Fruit fly (Drosophila melanogaster) whole organism, embryonic: ENCODE results near the gene Bacc.

Experiments used
- B-H1 ChIP-seq: fragments of 200-800 bp; sonication (Bioruptor generic); IDR thresholded peaks from 3 replicates; pipeline ENCODE4 v1.3.6; 2022; ENCODE audit warnings: missing biosample characterization, missing genetic modification characterization
- BEAF-32 ChIP-seq: fragments of 200-800 bp; sonication (Bioruptor generic); optimal IDR thresholded peaks from 3 replicates; lab custom pipeline; 2017; ENCODE audit warnings: missing biosample characterization, missing genetic modification characterization, mild to moderate bottlenecking, moderate library complexity, missing genetic modification reagents
- CG1024 ChIP-seq: fragments of 200-800 bp; sonication (Bioruptor generic); IDR thresholded peaks from 2 replicates; pipeline ENCODE4 v1.3.6; 2022; ENCODE audit warnings: missing biosample characterization, missing genetic modification characterization
- CG10321 ChIP-seq: fragments of 200-800 bp; sonication (Bioruptor generic); IDR thresholded peaks from 2 replicates; pipeline ENCODE4 v1.3.6; 2022; ENCODE audit warnings: missing biosample characterization, missing genetic modification characterization
- CG10654 ChIP-seq: fragments of 200-800 bp; sonication (Bioruptor generic); optimal IDR thresholded peaks from 2 replicates; lab custom pipeline; 2016; ENCODE audit warnings: missing biosample characterization, missing genetic modification characterization
- CG10979 ChIP-seq: fragments of 200-800 bp; sonication (Bioruptor generic); optimal IDR thresholded peaks from 2 replicates; lab custom pipeline; 2018; ENCODE audit warnings: missing biosample characterization, mild to moderate bottlenecking, missing genetic modification characterization, moderate library complexity
- CG11723 ChIP-seq: fragments of 200-800 bp; sonication (Bioruptor generic); optimal IDR thresholded peaks from 2 replicates; lab custom pipeline; 2017; ENCODE audit warnings: missing biosample characterization, mild to moderate bottlenecking, missing genetic modification characterization
- CG1233 ChIP-seq: fragments of 200-800 bp; sonication (Bioruptor generic); optimal IDR thresholded peaks from 4 replicates; lab custom pipeline; 2018; ENCODE audit warnings: missing biosample characterization, mild to moderate bottlenecking, missing genetic modification characterization
- CG12391 ChIP-seq: fragments of 200-800 bp; sonication (Bioruptor generic); optimal IDR thresholded peaks from 3 replicates; lab custom pipeline; 2018; ENCODE audit warnings: missing biosample characterization, mild to moderate bottlenecking, missing genetic modification characterization, moderate library complexity
- CG18599 ChIP-seq: fragments of 200-800 bp; sonication (Bioruptor generic); optimal IDR thresholded peaks from 3 replicates; lab custom pipeline; 2017; ENCODE audit warnings: missing biosample characterization, missing genetic modification characterization, mild to moderate bottlenecking, moderate library complexity, missing genetic modification reagents
- CG3163 ChIP-seq: fragments of 200-800 bp; sonication (Bioruptor generic); optimal IDR thresholded peaks from 3 replicates; lab custom pipeline; 2016; ENCODE audit warnings: missing biosample characterization, missing genetic modification characterization
- CG5180 ChIP-seq: fragments of 200-800 bp; sonication (Bioruptor generic); optimal IDR thresholded peaks from 3 replicates; lab custom pipeline; 2017; ENCODE audit warnings: missing biosample characterization, missing genetic modification characterization, mild to moderate bottlenecking, moderate library complexity, missing genetic modification reagents
- CG8388 ChIP-seq: fragments of 200-800 bp; sonication (Bioruptor generic); optimal IDR thresholded peaks from 2 replicates; lab custom pipeline; 2019; ENCODE audit warnings: missing biosample characterization, mild to moderate bottlenecking, missing genetic modification characterization, moderate library complexity
- CG9609 ChIP-seq: fragments of 200-800 bp; sonication (Bioruptor generic); optimal IDR thresholded peaks from 3 replicates; lab custom pipeline; 2016; ENCODE audit warnings: missing biosample characterization, missing genetic modification characterization
- CrebB ChIP-seq: fragments of 200-800 bp; sonication (Bioruptor generic); optimal IDR thresholded peaks from 3 replicates; lab custom pipeline; 2018; ENCODE audit warnings: missing biosample characterization, mild to moderate bottlenecking, missing genetic modification characterization
- Hey ChIP-seq: fragments of 200-800 bp; sonication (Bioruptor generic); optimal IDR thresholded peaks from 3 replicates; lab custom pipeline; 2018; ENCODE audit warnings: missing biosample characterization, mild to moderate bottlenecking, missing genetic modification characterization
- HmgD ChIP-seq: fragments of 200-800 bp; sonication (Bioruptor generic); optimal IDR thresholded peaks from 3 replicates; lab custom pipeline; 2016; ENCODE audit warnings: missing biosample characterization, missing genetic modification characterization
- Hmr ChIP-seq: fragments of 200-800 bp; sonication (Bioruptor generic); optimal IDR thresholded peaks from 3 replicates; lab custom pipeline; 2017; ENCODE audit warnings: mild to moderate bottlenecking, missing biosample characterization, missing genetic modification reagents, missing genetic modification characterization
- Kr ChIP-seq: fragments of 200-800 bp; sonication (Bioruptor generic); optimal IDR thresholded peaks from 2 replicates; lab custom pipeline; 2017; ENCODE audit warnings: missing biosample characterization, mild to moderate bottlenecking, missing genetic modification characterization
- Lhr ChIP-seq: fragments of 200-800 bp; sonication (Bioruptor generic); optimal IDR thresholded peaks from 3 replicates; lab custom pipeline; 2017; ENCODE audit warnings: mild to moderate bottlenecking, missing biosample characterization, missing genetic modification reagents, missing genetic modification characterization
- MBD-R2 ChIP-seq: fragments of 200-800 bp; sonication (Bioruptor generic); IDR thresholded peaks from 2 replicates; pipeline ENCODE4 v1.3.6; 2022; ENCODE audit warnings: missing biosample characterization, missing genetic modification characterization
- MTF-1 ChIP-seq: fragments of 200-800 bp; sonication (Bioruptor generic); optimal IDR thresholded peaks from 2 replicates; lab custom pipeline; 2018; ENCODE audit warnings: missing biosample characterization, mild to moderate bottlenecking, missing genetic modification characterization, borderline replicate concordance
- Max ChIP-seq: fragments of 200-800 bp; sonication (Bioruptor generic); optimal IDR thresholded peaks from 2 replicates; lab custom pipeline; 2016; ENCODE audit warnings: missing biosample characterization, mild to moderate bottlenecking, missing genetic modification characterization
- NC2α ChIP-seq: fragments of 200-800 bp; sonication (Bioruptor generic); optimal IDR thresholded peaks from 2 replicates; lab custom pipeline; 2016; ENCODE audit warnings: missing biosample characterization, missing genetic modification characterization
- Neu2 ChIP-seq: fragments of 200-800 bp; sonication (Bioruptor generic); optimal IDR thresholded peaks from 3 replicates; lab custom pipeline; 2016; ENCODE audit warnings: missing biosample characterization, missing genetic modification characterization, borderline replicate concordance
- Nf-YB ChIP-seq: fragments of 200-800 bp; sonication (Bioruptor generic); optimal IDR thresholded peaks from 3 replicates; lab custom pipeline; 2019; ENCODE audit warnings: missing biosample characterization, mild to moderate bottlenecking, missing genetic modification characterization, moderate library complexity
- Sox100B ChIP-seq: fragments of 200-800 bp; sonication (Bioruptor generic); optimal IDR thresholded peaks from 3 replicates; lab custom pipeline; 2018; ENCODE audit warnings: missing biosample characterization, mild to moderate bottlenecking, missing genetic modification characterization
- bowl ChIP-seq: fragments of 200-800 bp; sonication (Bioruptor generic); IDR thresholded peaks from 2 replicates; pipeline ENCODE4 v1.3.6; 2022; ENCODE audit warnings: missing biosample characterization, missing genetic modification characterization
- br ChIP-seq: fragments of >200 bp; optimal IDR thresholded peaks from 2 replicates; lab custom pipeline; 2017
- cato ChIP-seq: fragments of 200-800 bp; sonication (Bioruptor generic); optimal IDR thresholded peaks from 2 replicates; lab custom pipeline; 2016; ENCODE audit warnings: missing biosample characterization, missing genetic modification characterization, borderline replicate concordance
- chif ChIP-seq, 2 experiments: fragments of 200-800 bp; sonication (Bioruptor generic); optimal IDR thresholded peaks; 3 replicates each; lab custom pipeline; 2016; ENCODE audit warnings: missing biosample characterization in 2 of 2, missing genetic modification characterization in 2 of 2
- chm ChIP-seq: fragments of 200-800 bp; sonication (Bioruptor generic); IDR thresholded peaks from 2 replicates; pipeline ENCODE4 v1.3.6; 2022; ENCODE audit warnings: missing biosample characterization, missing genetic modification characterization
- chn ChIP-seq: fragments of 200-800 bp; sonication (Bioruptor generic); optimal IDR thresholded peaks from 2 replicates; lab custom pipeline; 2016; ENCODE audit warnings: missing biosample characterization, missing genetic modification characterization
- ci ChIP-seq: fragments of 200-800 bp; sonication (Bioruptor generic); IDR thresholded peaks from 3 replicates; pipeline ENCODE4 v1.3.6; 2022; ENCODE audit warnings: missing biosample characterization, missing genetic modification characterization
- dmrt99B ChIP-seq: fragments of 200-800 bp; sonication (Bioruptor generic); optimal IDR thresholded peaks from 2 replicates; lab custom pipeline; 2018; ENCODE audit warnings: missing biosample characterization, mild to moderate bottlenecking, missing genetic modification characterization, moderate library complexity
- ems ChIP-seq: fragments of 200-800 bp; sonication (Bioruptor generic); optimal IDR thresholded peaks from 3 replicates; lab custom pipeline; 2016; ENCODE audit warnings: missing biosample characterization, missing genetic modification characterization
- eyg ChIP-seq: fragments of 200-800 bp; sonication (Bioruptor generic); optimal IDR thresholded peaks from 3 replicates; lab custom pipeline; 2016; ENCODE audit warnings: missing biosample characterization, missing genetic modification characterization
- fru ChIP-seq: fragments of >200 bp; optimal IDR thresholded peaks from 2 replicates; lab custom pipeline; 2017
- hkb ChIP-seq, 2 experiments: fragments of 200-800 bp in 1 of 2; fragments of >200 bp in 1 of 2; sonication (Bioruptor generic) in 1 of 2; IDR thresholded peaks in 1 of 2; optimal IDR thresholded peaks in 1 of 2; 2 replicates each; pipeline versions ENCODE4 v1.3.6 to Lab custom; 2017 to 2022; ENCODE audit warnings: missing biosample characterization in 1 of 2, missing genetic modification characterization in 1 of 2
- ind ChIP-seq: fragments of 200-800 bp; sonication (Bioruptor generic); optimal IDR thresholded peaks from 3 replicates; lab custom pipeline; 2016; ENCODE audit warnings: missing biosample characterization, missing genetic modification characterization
- jigr1 ChIP-seq: fragments of 200-800 bp; sonication (Bioruptor generic); IDR thresholded peaks from 3 replicates; pipeline ENCODE4 v1.3.6; 2022; ENCODE audit warnings: missing biosample characterization, missing genetic modification characterization
- lola ChIP-seq, 3 experiments: fragments of >200 bp in 2 of 3; fragments of 200-800 bp in 1 of 3; sonication (Bioruptor generic) in 1 of 3; optimal IDR thresholded peaks; 2 replicates each; lab custom pipeline; 2017 to 2019; ENCODE audit warnings: missing biosample characterization in 3 of 3, missing genetic modification characterization in 3 of 3, mild to moderate bottlenecking in 1 of 3, moderate library complexity in 1 of 3
- lov ChIP-seq, 2 experiments: fragments of 200-800 bp in 1 of 2; fragments of >200 bp in 1 of 2; sonication (Bioruptor generic) in 1 of 2; IDR thresholded peaks in 1 of 2; optimal IDR thresholded peaks in 1 of 2; 2 replicates in 1 of 2; 3 replicates in 1 of 2; pipeline versions ENCODE4 v1.3.6 to Lab custom; 2017 to 2022; ENCODE audit warnings: missing biosample characterization in 1 of 2, missing genetic modification characterization in 1 of 2
- pros ChIP-seq: fragments of 200-800 bp; sonication (Bioruptor generic); optimal IDR thresholded peaks from 3 replicates; lab custom pipeline; 2019; ENCODE audit warnings: missing biosample characterization, mild to moderate bottlenecking, missing genetic modification characterization, moderate library complexity
- repo ChIP-seq: fragments of 200-800 bp; sonication (Bioruptor generic); optimal IDR thresholded peaks from 2 replicates; lab custom pipeline; 2016; ENCODE audit warnings: missing biosample characterization, missing genetic modification characterization
- sc ChIP-seq, 3 experiments: fragments of >200 bp in 2 of 3; fragments of 200-800 bp in 1 of 3; sonication (Bioruptor generic) in 1 of 3; optimal IDR thresholded peaks; 2 replicates in 2 of 3; 3 replicates in 1 of 3; lab custom pipeline; 2017; ENCODE audit warnings: mild to moderate bottlenecking in 1 of 3, missing biosample characterization in 1 of 3, missing genetic modification characterization in 1 of 3, missing genetic modification reagents in 1 of 3
- wdn ChIP-seq: fragments of 200-800 bp; sonication (Bioruptor generic); IDR thresholded peaks from 2 replicates; pipeline ENCODE4 v1.3.6; 2022; ENCODE audit warnings: missing biosample characterization, missing genetic modification characterization
- z ChIP-seq: fragments of 200-800 bp; sonication (Bioruptor generic); IDR thresholded peaks from 3 replicates; pipeline ENCODE4 v1.3.6; 2022; ENCODE audit warnings: missing biosample characterization, missing genetic modification characterization

Bacc gene

DNA sequence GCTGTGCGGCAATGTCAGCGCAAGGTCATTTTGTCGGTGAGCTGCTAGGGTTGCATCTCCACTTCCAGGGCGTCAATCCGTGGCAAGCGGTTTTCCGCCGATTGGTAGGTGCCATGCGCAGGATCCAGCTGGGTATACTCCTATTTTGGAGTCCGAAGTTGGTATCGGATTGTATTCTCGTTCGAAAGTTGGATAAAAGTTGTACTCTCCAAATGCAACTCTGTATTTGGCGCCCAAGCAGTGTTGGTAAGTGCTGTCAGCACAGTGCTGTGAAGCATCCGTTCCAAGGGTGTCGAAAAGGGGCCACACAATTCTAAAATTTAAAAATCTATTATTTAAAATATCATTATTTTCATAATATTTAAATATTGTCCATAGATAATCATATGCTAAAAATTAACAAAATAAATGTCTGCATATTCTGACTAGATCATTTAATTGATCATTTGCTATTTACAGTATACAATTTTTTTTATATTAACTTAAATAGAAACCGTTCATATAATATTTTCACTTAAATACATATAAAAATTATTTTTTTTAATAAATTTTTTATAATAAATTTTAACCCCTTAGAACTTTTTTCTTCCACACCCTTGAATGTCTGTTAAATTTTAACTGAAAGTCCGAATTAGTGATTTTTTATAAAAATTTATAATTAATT is 3.6 kb upstream of the Bacc start (continued):
- peak; percentile 95 for TF ChIP-seq MBD-R2 (GFP tag; lab: Robert Waterston, UW)
- no peak for TF ChIP-seq Hey (tag; lab: Kevin White, UChicago)
- TF ChIP-seq CG8388 = peak; percentile 87
- TF ChIP-seq cato (GFP tag; lab: Kevin White, UChicago) = peak; percentile 63
- peak; percentile 81 for TF ChIP-seq CG10979 (tag; lab: Kevin White, UChicago)
- peak; percentile 42 for TF ChIP-seq CG10321 (GFP tag; lab: Robert Waterston, UW)
- peak; percentile 66 for TF ChIP-seq dmrt99B (tag; lab: Kevin White, UChicago)
- peak; percentile 81 for TF ChIP-seq ems (GFP tag; lab: Kevin White, UChicago)
- peak; percentile 82 for TF ChIP-seq CG9609 (GFP tag; lab: Kevin White, UChicago)
- TF ChIP-seq z (GFP tag; lab: Robert Waterston, UW) = no peak
- TF ChIP-seq Sox100B (GFP tag; lab: Kevin White, UChicago) = peak; percentile 84
- peak; percentile 87 for TF ChIP-seq CG10654
- TF ChIP-seq CG5180 (GFP tag; lab: Kevin White, UChicago) = peak; percentile 43
- peak; percentile 91 for TF ChIP-seq ind
- peak; percentile 94 for TF ChIP-seq Hmr
- TF ChIP-seq eyg (GFP tag; lab: Kevin White, UChicago) = peak; percentile 47
- TF ChIP-seq Neu2 = peak; percentile 40
- peak; percentile 72 to 74 for TF ChIP-seq chif (GFP tag; optimal IDR thresholded peaks at IDR 0.05; lab: Kevin White, UChicago)
- TF ChIP-seq fru = no peak
- TF ChIP-seq ci = peak; percentile 87
- TF ChIP-seq CG1024 (GFP tag; lab: Robert Waterston, UW) = peak; percentile 68
- peak; percentile 92 for TF ChIP-seq CG18599 (GFP tag; lab: Kevin White, UChicago)
- TF ChIP-seq br = no peak
- peak; percentile 89 for TF ChIP-seq CG1233 (GFP tag; lab: Kevin White, UChicago)
- peak; percentile 60 for TF ChIP-seq CG3163 (GFP tag; lab: Kevin White, UChicago)
- TF ChIP-seq HmgD (GFP tag; lab: Kevin White, UChicago) = peak; percentile 0
- peak; percentile 76 for TF ChIP-seq wdn
- TF ChIP-seq CrebB = peak; percentile 69
- peak; percentile 68 for TF ChIP-seq B-H1
- TF ChIP-seq jigr1 (GFP tag; lab: Robert Waterston, UW) = peak; percentile 35; the same call in 1 of the 3 replicates
- TF ChIP-seq repo (GFP tag; lab: Kevin White, UChicago) = peak; percentile 70
- no peak for TF ChIP-seq hkb (optimal IDR thresholded peaks at IDR 0.05; lab: Kevin White, UChicago)
- peak; percentile 74 for TF ChIP-seq hkb (GFP tag; IDR thresholded peaks at IDR 0.05; lab: Robert Waterston, UW)
- TF ChIP-seq CG12391 = peak; percentile 87
- TF ChIP-seq pros = no peak
- TF ChIP-seq lov (optimal IDR thresholded peaks at IDR 0.05; lab: Kevin White, UChicago) = no peak
- TF ChIP-seq lov (GFP tag; IDR thresholded peaks at IDR 0.05; lab: Robert Waterston, UW) = peak; percentile 69; the same call in 1 of the 3 replicates
- peak; percentile 67 for TF ChIP-seq Nf-YB
- peak; percentile 78 for TF ChIP-seq Lhr (GFP tag; lab: Kevin White, UChicago)
- TF ChIP-seq bowl (GFP tag; lab: Robert Waterston, UW) = peak; percentile 52; the same call in 1 of the 2 replicates
- TF ChIP-seq Max = peak; percentile 81
- peak; percentile 71 for TF ChIP-seq chm (GFP tag; lab: Robert Waterston, UW)
- TF ChIP-seq NC2α (GFP tag; lab: Kevin White, UChicago) = peak; percentile 19
- peak; percentile 53 for TF ChIP-seq BEAF-32 (GFP tag; lab: Kevin White, UChicago)
- TF ChIP-seq CG11723 (GFP tag; lab: Kevin White, UChicago) = peak; percentile 71
- no peak for TF ChIP-seq sc (optimal IDR thresholded peaks at IDR 0.05; lab: Kevin White, UChicago)
- TF ChIP-seq sc (GFP tag; optimal IDR thresholded peaks at IDR 0.05; lab: Kevin White, UChicago) = peak; percentile 67
- TF ChIP-seq Kr = no peak
- TF ChIP-seq lola (GFP tag; optimal IDR thresholded peaks at IDR 0.05; lab: Kevin White, UChicago) = peak in 1 of 3 experiments; percentile 80
- peak; percentile 64 for TF ChIP-seq MTF-1 (GFP tag; lab: Kevin White, UChicago)
- peak; percentile 86 for TF ChIP-seq chn
